Fruit fly (Drosophila melanogaster): ENCODE data around the gene Or24a.

dm6 chr2L:4148979-4149378 lies 17.0 kb downstream of the Or24a start, which contains the start of gene CG2955:
- no peak for TF ChIP-seq CG11762 (GFP tag; optimal IDR thresholded peaks at IDR 0.05; ENCODE audit: insufficient read depth)
- TF ChIP-seq Eip78C (GFP tag): no peak
- TF ChIP-seq CG34406 (GFP tag; optimal IDR thresholded peaks at IDR 0.05): no peak

Measured in whole organism, prepupa.